4 fruit fly cellular contexts compared by ENCODE assay signal in genomic region chr2L:21197178-21197577, dm6.
TF ChIP-seq lines count a peak whose summit lies in the region.

No protein-coding gene starts in this region.

- TF ChIP-seq CTCF in whole organism, embryonic (GFP tag; optimal IDR thresholded peaks at IDR 0.05; lab: Kevin White, UChicago), result no peak

TF ChIP-seq in whole organism, embryonic, 481 proteins besides CTCF, POLR2A, EP300 and RAD21:
- TF ChIP-seq gem (tag; optimal IDR thresholded peaks at IDR 0.05; lab: Kevin White, UChicago) (peak; percentile 6), PHDP (tag; optimal IDR thresholded peaks at IDR 0.05; lab: Kevin White, UChicago) (no peak), Drgx (GFP tag; IDR thresholded peaks at IDR 0.05; lab: Robert Waterston, UW) (peak; percentile 62)
TF ChIP-seq in whole organism, embryonic: peak in this region for 2.

TF ChIP-seq in whole organism, prepupa, 60 proteins besides CTCF, POLR2A, EP300 and RAD21 (continues in another document):
- TF ChIP-seq CG7368 (GFP tag; optimal IDR thresholded peaks at IDR 0.05; lab: Kevin White, UChicago) (no peak), eg (GFP tag; IDR thresholded peaks at IDR 0.05; lab: Robert Waterston, UW) (peak; percentile 61; the same call in 2 of the 3 replicates), CG3032 (tag; optimal IDR thresholded peaks at IDR 0.05; lab: Kevin White, UChicago) (no peak), CG11762 (GFP tag; optimal IDR thresholded peaks at IDR 0.05; lab: Kevin White, UChicago; ENCODE audit: insufficient read depth) (peak; percentile 38), CG6792 (GFP tag; optimal IDR thresholded peaks at IDR 0.05; lab: Kevin White, UChicago) (no peak), Ets96B (tag; optimal IDR thresholded peaks at IDR 0.05; lab: Kevin White, UChicago) (no peak), lz (GFP tag; optimal IDR thresholded peaks at IDR 0.05; lab: Kevin White, UChicago) (no peak), fkh (GFP tag; optimal IDR thresholded peaks at IDR 0.05; lab: Kevin White, UChicago) (no peak), svp (GFP tag; lab: Kevin White, UChicago) (peak; percentile 71), Hr38 (GFP tag; optimal IDR thresholded peaks at IDR 0.05; lab: Kevin White, UChicago) (no peak), vri (GFP tag; optimal IDR thresholded peaks at IDR 0.05; lab: Kevin White, UChicago) (no peak), CG34406 (GFP tag; optimal IDR thresholded peaks at IDR 0.05; lab: Kevin White, UChicago) (no peak), salr (GFP tag; optimal IDR thresholded peaks at IDR 0.05; lab: Kevin White, UChicago) (no peak), Lpt (GFP tag; optimal IDR thresholded peaks at IDR 0.05; lab: Kevin White, UChicago) (peak; percentile 28), Eip75B (GFP tag; optimal IDR thresholded peaks at IDR 0.05; lab: Kevin White, UChicago) (no peak), Sox14 (GFP tag; optimal IDR thresholded peaks at IDR 0.05; lab: Kevin White, UChicago) (peak; percentile 26), Hr4 (GFP tag; optimal IDR thresholded peaks at IDR 0.05; lab: Kevin White, UChicago) (peak; percentile 52), topi (GFP tag; optimal IDR thresholded peaks at IDR 0.05; lab: Kevin White, UChicago) (peak; percentile 27), CG8319 (GFP tag; optimal IDR thresholded peaks at IDR 0.05; lab: Kevin White, UChicago) (no peak), OdsH (GFP tag; optimal IDR thresholded peaks at IDR 0.05; lab: Kevin White, UChicago) (peak; percentile 34), fd59A (GFP tag; optimal IDR thresholded peaks at IDR 0.05; lab: Kevin White, UChicago) (no peak), CG3919 (GFP tag; optimal IDR thresholded peaks at IDR 0.05; lab: Kevin White, UChicago) (peak; percentile 47), CG8119 (GFP tag; IDR thresholded peaks at IDR 0.05; lab: Robert Waterston, UW) (0 out of 3 replicates have a peak, but pooled peaks have one; percentile 43), CG6854 (GFP tag; optimal IDR thresholded peaks at IDR 0.05; lab: Kevin White, UChicago) (no peak), CG1621 (tag; optimal IDR thresholded peaks at IDR 0.05; lab: Kevin White, UChicago) (no peak), Met (GFP tag; optimal IDR thresholded peaks at IDR 0.05; lab: Kevin White, UChicago) (peak; percentile 16), cyc (GFP tag; optimal IDR thresholded peaks at IDR 0.05; lab: Kevin White, UChicago) (peak; percentile 10), CG4318 (GFP tag; optimal IDR thresholded peaks at IDR 0.05; lab: Kevin White, UChicago) (peak; percentile 23), dsx (GFP tag; optimal IDR thresholded peaks at IDR 0.05; lab: Kevin White, UChicago; ENCODE audit: poor library complexity, severe bottlenecking) (no peak)

TF ChIP-seq in whole organism, pupa, 21 proteins besides CTCF, POLR2A, EP300 and RAD21:
- TF ChIP-seq EcR (GFP tag; optimal IDR thresholded peaks at IDR 0.05; lab: Kevin White, UChicago) (no peak), CG4496 (GFP tag; IDR thresholded peaks at IDR 0.05; lab: Robert Waterston, UW) (peak; percentile 60; the same call in 1 of the 3 replicates), Snoo (tag; optimal IDR thresholded peaks at IDR 0.05; lab: Kevin White, UChicago) (no peak), Ets98B (GFP tag; IDR thresholded peaks at IDR 0.05; lab: Robert Waterston, UW) (peak; percentile 42; the same call in 1 of the 2 replicates), fd96Ca (GFP tag; IDR thresholded peaks at IDR 0.05; lab: Robert Waterston, UW) (no peak), Pif1B (GFP tag; optimal IDR thresholded peaks at IDR 0.05; lab: Kevin White, UChicago) (peak; percentile 30), CG12605 (GFP tag; IDR thresholded peaks at IDR 0.05; lab: Robert Waterston, UW) (no peak), D1 (tag; optimal IDR thresholded peaks at IDR 0.05; lab: Kevin White, UChicago) (no peak), CG9948 (tag; optimal IDR thresholded peaks at IDR 0.05; lab: Kevin White, UChicago) (peak; percentile 40), gl (tag; optimal IDR thresholded peaks at IDR 0.05; lab: Kevin White, UChicago) (no peak), CG13204 (GFP tag; optimal IDR thresholded peaks at IDR 0.05; lab: Kevin White, UChicago) (no peak), CG14655 (GFP tag; optimal IDR thresholded peaks at IDR 0.05; lab: Kevin White, UChicago) (peak; percentile 53), CG8159 (tag; optimal IDR thresholded peaks at IDR 0.05; lab: Kevin White, UChicago) (peak; percentile 26), CG32121 (GFP tag; IDR thresholded peaks at IDR 0.05; lab: Robert Waterston, UW) (peak; percentile 52), Pif1A (GFP tag; optimal IDR thresholded peaks at IDR 0.05; lab: Kevin White, UChicago) (peak; percentile 18), CG17806 (tag; optimal IDR thresholded peaks at IDR 0.05; lab: Kevin White, UChicago) (peak; percentile 47), CG8301 (tag; optimal IDR thresholded peaks at IDR 0.05; lab: Kevin White, UChicago) (peak; percentile 45), rn (GFP tag; IDR thresholded peaks at IDR 0.05; lab: Robert Waterston, UW) (peak; percentile 55), CG10348 (GFP tag; IDR thresholded peaks at IDR 0.05; lab: Robert Waterston, UW) (no peak), CG34367 (tag; optimal IDR thresholded peaks at IDR 0.05; lab: Kevin White, UChicago) (no peak)

TF ChIP-seq in whole organism, wandering third instar larva, 38 proteins besides CTCF, POLR2A, EP300 and RAD21:
- no peak for TF ChIP-seq Mio (GFP tag; optimal IDR thresholded peaks at IDR 0.05; lab: Kevin White, UChicago)
- no peak for TF ChIP-seq Sp1 (GFP tag; optimal IDR thresholded peaks at IDR 0.05; lab: Kevin White, UChicago)
- TF ChIP-seq brk (GFP tag; optimal IDR thresholded peaks at IDR 0.05; lab: Kevin White, UChicago), result no peak
- TF ChIP-seq N (GFP tag; optimal IDR thresholded peaks at IDR 0.05; lab: Kevin White, UChicago), result no peak
- no peak for TF ChIP-seq dsf (GFP tag; optimal IDR thresholded peaks at IDR 0.05; lab: Kevin White, UChicago; ENCODE audit: borderline replicate concordance)
- no peak for TF ChIP-seq dmrt93B (GFP tag; optimal IDR thresholded peaks at IDR 0.05; lab: Kevin White, UChicago)
- no peak for TF ChIP-seq OdsH (GFP tag; optimal IDR thresholded peaks at IDR 0.05; lab: Kevin White, UChicago)
- TF ChIP-seq sage (GFP tag; optimal IDR thresholded peaks at IDR 0.05; lab: Kevin White, UChicago), result no peak
- TF ChIP-seq tai (GFP tag; optimal IDR thresholded peaks at IDR 0.05; lab: Kevin White, UChicago), result no peak
- no peak for TF ChIP-seq lola (GFP tag; optimal IDR thresholded peaks at IDR 0.05; lab: Kevin White, UChicago)
- TF ChIP-seq sv (GFP tag; optimal IDR thresholded peaks at IDR 0.05; lab: Kevin White, UChicago), result no peak
- no peak for TF ChIP-seq CG32264 (GFP tag; optimal IDR thresholded peaks at IDR 0.05; lab: Kevin White, UChicago)
- TF ChIP-seq Vsx2 (GFP tag; optimal IDR thresholded peaks at IDR 0.05; lab: Kevin White, UChicago; ENCODE audit: partially characterized antibody), result no peak
- TF ChIP-seq CG9705 (GFP tag; optimal IDR thresholded peaks at IDR 0.05; lab: Kevin White, UChicago), result no peak
- TF ChIP-seq br (GFP tag; optimal IDR thresholded peaks at IDR 0.05; lab: Kevin White, UChicago), result no peak
- TF ChIP-seq Rel (GFP tag; optimal IDR thresholded peaks at IDR 0.05; lab: Kevin White, UChicago), result no peak
- no peak for TF ChIP-seq Rel (tag; optimal IDR thresholded peaks at IDR 0.05; lab: Kevin White, UChicago)
- no peak for TF ChIP-seq Dif (GFP tag; optimal IDR thresholded peaks at IDR 0.05; lab: Kevin White, UChicago; ENCODE audit: partially characterized antibody)
- no peak for TF ChIP-seq usp (GFP tag; optimal IDR thresholded peaks at IDR 0.05; lab: Kevin White, UChicago)
- no peak for TF ChIP-seq GATAd (GFP tag; optimal IDR thresholded peaks at IDR 0.05; lab: Kevin White, UChicago)
- no peak for TF ChIP-seq Hr83 (GFP tag; optimal IDR thresholded peaks at IDR 0.05; lab: Kevin White, UChicago; ENCODE audit: poor library complexity, severe bottlenecking)
- peak; percentile 1 for TF ChIP-seq ey (GFP tag; optimal IDR thresholded peaks at IDR 0.05; lab: Kevin White, UChicago)
- no peak for TF ChIP-seq Jra (GFP tag; optimal IDR thresholded peaks at IDR 0.05; lab: Kevin White, UChicago)
- TF ChIP-seq h (GFP tag; optimal IDR thresholded peaks at IDR 0.05; lab: Kevin White, UChicago), result peak; percentile 29
- no peak for TF ChIP-seq Abd-B (GFP tag; optimal IDR thresholded peaks at IDR 0.05; lab: Kevin White, UChicago)
- no peak for TF ChIP-seq jim (GFP tag; optimal IDR thresholded peaks at IDR 0.05; lab: Kevin White, UChicago)
- no peak for TF ChIP-seq Hnf4 (GFP tag; optimal IDR thresholded peaks at IDR 0.05; lab: Kevin White, UChicago)
- peak; percentile 13 for TF ChIP-seq fru (GFP tag; optimal IDR thresholded peaks at IDR 0.05; lab: Kevin White, UChicago)
- no peak for TF ChIP-seq CrebA (GFP tag; optimal IDR thresholded peaks at IDR 0.05; lab: Kevin White, UChicago; ENCODE audit: borderline replicate concordance)
- TF ChIP-seq HLH106 (tag; optimal IDR thresholded peaks at IDR 0.05; lab: Kevin White, UChicago), result no peak
- no peak for TF ChIP-seq woc (GFP tag; optimal IDR thresholded peaks at IDR 0.05; lab: Kevin White, UChicago)
- TF ChIP-seq dl (GFP tag; optimal IDR thresholded peaks at IDR 0.05; lab: Kevin White, UChicago; ENCODE audit: insufficient read depth in 1 of 2, partially characterized antibody in 2 of 2), result no peak
- peak in 1 of 2 experiments; percentile 36 for TF ChIP-seq foxo (GFP tag; optimal IDR thresholded peaks at IDR 0.05; lab: Kevin White, UChicago)
- TF ChIP-seq Hr78 (GFP tag; optimal IDR thresholded peaks at IDR 0.05; lab: Kevin White, UChicago), result no peak
- TF ChIP-seq Dfd (GFP tag; optimal IDR thresholded peaks at IDR 0.05; lab: Kevin White, UChicago), result no peak

Comparison
In these comparisons a context has a peak if more than half of its experiments do, and no peak if none do; other contexts are left out.
1. Of the 7 proteins assayed by ChIP-seq in both whole organism, embryonic and whole organism, prepupa: peak only in whole organism, embryonic: none; only in whole organism, prepupa: Lpt and Sox102F; in both: none; in neither: 5.